Worm (Caenorhabditis elegans) whole organism, young adult: ENCODE measurements around the gene Y70C5A.2.
A peak's percentile ranks its signal among the peaks of the same experiment; 100 is the strongest.

ENCODE experiments used
- B0261.1 ChIP-seq: sonication (generic microtip); optimal IDR thresholded peaks from 2 replicates; lab custom pipeline; 2016; ENCODE audit warnings: mild to moderate bottlenecking, missing genetic modification characterization, moderate library complexity, missing compliant biosample characterization
- C17E4.6 ChIP-seq: fragments of 200-800 bp; sonication (Bioruptor generic); IDR thresholded peaks from 2 replicates; pipeline ENCODE4 v1.3.6; 2022; ENCODE audit warnings: missing genetic modification reagents, missing genetic modification characterization, missing compliant biosample characterization
- D2030.7 ChIP-seq: fragments of 200-800 bp; sonication (Bioruptor generic); IDR thresholded peaks from 2 replicates; pipeline ENCODE4 v1.3.6; 2022; ENCODE audit warnings: missing genetic modification reagents, missing genetic modification characterization, missing compliant biosample characterization
- F22D6.2 ChIP-seq: sonication (generic microtip); optimal IDR thresholded peaks from 2 replicates; lab custom pipeline; 2016; ENCODE audit warnings: mild to moderate bottlenecking, missing genetic modification characterization, missing compliant biosample characterization
- F33H1.4 ChIP-seq: fragments of 200-800 bp; sonication (Bioruptor generic); IDR thresholded peaks from 2 replicates; pipeline ENCODE4 v1.3.6; 2022; ENCODE audit warnings: missing genetic modification reagents, missing genetic modification characterization, missing compliant biosample characterization
- F37B4.10 ChIP-seq: fragments of 200-800 bp; sonication (Bioruptor generic); IDR thresholded peaks from 2 replicates; pipeline ENCODE4 v1.3.6; 2022; ENCODE audit warnings: missing genetic modification characterization, missing compliant biosample characterization
- F55B11.4 ChIP-seq: sonication (generic microtip); optimal IDR thresholded peaks from 2 replicates; lab custom pipeline; 2016; ENCODE audit warnings: missing compliant biosample characterization, missing genetic modification characterization, borderline replicate concordance; ENCODE audit not compliant: insufficient read depth
- F57C9.4 ChIP-seq: sonication (generic microtip); optimal IDR thresholded peaks from 2 replicates; lab custom pipeline; 2017; ENCODE audit warnings: mild to moderate bottlenecking, missing genetic modification characterization, missing compliant biosample characterization
- K12H6.12 ChIP-seq: fragments of 200-800 bp; sonication (Bioruptor generic); optimal IDR thresholded peaks from 2 replicates; lab custom pipeline; 2018; ENCODE audit warnings: mild to moderate bottlenecking, missing genetic modification characterization, missing compliant biosample characterization
- Y67H2A.10 ChIP-seq: fragments of 200-800 bp; sonication (Bioruptor generic); conservative IDR thresholded peaks from 2 replicates; pipeline ENCODE4 v1.3.6; 2022; ENCODE audit warnings: missing genetic modification reagents, missing genetic modification characterization, missing compliant biosample characterization
- Y79H2A.3 ChIP-seq: fragments of 200-800 bp; sonication (Bioruptor generic); conservative IDR thresholded peaks from 2 replicates; pipeline ENCODE4 v1.3.6; 2022; ENCODE audit warnings: missing genetic modification reagents, missing genetic modification characterization, missing compliant biosample characterization
- ama-1 ChIP-seq, 3 experiments: fragments of 150-350 bp in 1 of 3; sonication (generic microtip) in 2 of 3; optimal IDR thresholded peaks; 2 replicates each; lab custom pipeline; 2014 to 2018; ENCODE audit warnings: missing biosample characterization in 2 of 3, missing genetic modification characterization in 2 of 3, missing genetic modification reagents in 2 of 3
- athp-1 ChIP-seq: sonication (generic microtip); optimal IDR thresholded peaks from 2 replicates; lab custom pipeline; 2017; ENCODE audit warnings: mild to moderate bottlenecking, missing genetic modification characterization, missing compliant biosample characterization
- attf-5 ChIP-seq: fragments of 200-800 bp; sonication (Bioruptor generic); optimal IDR thresholded peaks from 2 replicates; lab custom pipeline; 2018; ENCODE audit warnings: mild to moderate bottlenecking, missing genetic modification characterization, missing compliant biosample characterization
- die-1 ChIP-seq: sonication (generic microtip); optimal IDR thresholded peaks from 2 replicates; lab custom pipeline; 2016; ENCODE audit warnings: missing genotype, mild to moderate bottlenecking, missing genetic modification characterization, missing compliant biosample characterization
- dpl-1 ChIP-seq: fragments of 150-350 bp; optimal IDR thresholded peaks from 2 replicates; lab custom pipeline; 2014; ENCODE audit warnings: missing biosample characterization, missing genetic modification reagents, missing genetic modification characterization
- ets-4 ChIP-seq: fragments of 200-800 bp; sonication (Bioruptor generic); optimal IDR thresholded peaks from 2 replicates; lab custom pipeline; 2018; ENCODE audit warnings: mild to moderate bottlenecking, missing genetic modification characterization, missing compliant biosample characterization
- hlh-12 ChIP-seq: sonication (generic microtip); optimal IDR thresholded peaks from 2 replicates; lab custom pipeline; 2016; ENCODE audit warnings: missing genetic modification characterization, missing compliant biosample characterization
- hmg-1.2 ChIP-seq: fragments of 200-800 bp; sonication (Bioruptor generic); IDR thresholded peaks from 2 replicates; pipeline ENCODE4 v1.3.6; 2022; ENCODE audit warnings: missing genetic modification reagents, missing genetic modification characterization, missing compliant biosample characterization
- hmg-20 ChIP-seq: fragments of 200-800 bp; sonication (Bioruptor generic); IDR thresholded peaks from 2 replicates; pipeline ENCODE4 v1.3.6; 2022; ENCODE audit warnings: missing genetic modification reagents, missing genetic modification characterization, missing compliant biosample characterization
- hsf-1 ChIP-seq: fragments of 200-800 bp; sonication (Bioruptor generic); IDR thresholded peaks from 2 replicates; pipeline ENCODE4 v1.3.6; 2022; ENCODE audit warnings: missing genetic modification reagents, missing genetic modification characterization, missing compliant biosample characterization
- lin-26 ChIP-seq: fragments of 200-800 bp; sonication (Bioruptor generic); IDR thresholded peaks from 2 replicates; pipeline ENCODE4 v1.3.6; 2022; ENCODE audit warnings: missing genetic modification reagents, missing genetic modification characterization, missing compliant biosample characterization
- lin-54 ChIP-seq: fragments of 200-800 bp; sonication (Bioruptor generic); optimal IDR thresholded peaks from 2 replicates; lab custom pipeline; 2018; ENCODE audit warnings: mild to moderate bottlenecking, missing genetic modification characterization, missing compliant biosample characterization
- lir-1 ChIP-seq: fragments of 200-800 bp; sonication (Bioruptor generic); conservative IDR thresholded peaks from 2 replicates; pipeline ENCODE4 v1.3.6; 2022; ENCODE audit warnings: missing genetic modification reagents, missing genetic modification characterization, missing compliant biosample characterization
- lsl-1 ChIP-seq: fragments of 200-800 bp; sonication (Bioruptor generic); optimal IDR thresholded peaks from 2 replicates; lab custom pipeline; 2018; ENCODE audit warnings: mild to moderate bottlenecking, missing genetic modification characterization, moderate library complexity, missing compliant biosample characterization
- madf-10 ChIP-seq: sonication (generic microtip); optimal IDR thresholded peaks from 2 replicates; lab custom pipeline; 2016; ENCODE audit warnings: mild to moderate bottlenecking, missing genetic modification characterization, missing compliant biosample characterization
- madf-3 ChIP-seq: fragments of 200-800 bp; sonication (Bioruptor generic); IDR thresholded peaks from 2 replicates; pipeline ENCODE4 v1.3.6; 2022; ENCODE audit warnings: missing genetic modification reagents, missing genetic modification characterization, missing compliant biosample characterization
- madf-6 ChIP-seq: fragments of 200-800 bp; sonication (Bioruptor generic); IDR thresholded peaks from 2 replicates; pipeline ENCODE4 v1.3.6; 2022; ENCODE audit warnings: missing genetic modification reagents, missing genetic modification characterization, missing compliant biosample characterization
- mcd-1 ChIP-seq: fragments of 200-800 bp; sonication (Bioruptor generic); IDR thresholded peaks from 2 replicates; pipeline ENCODE4 v1.3.6; 2022; ENCODE audit warnings: missing genetic modification reagents, missing genetic modification characterization, missing compliant biosample characterization
- nfya-2 ChIP-seq: fragments of 200-800 bp; sonication (Bioruptor generic); IDR thresholded peaks from 2 replicates; pipeline ENCODE4 v1.3.6; 2022; ENCODE audit warnings: missing genetic modification reagents, missing genetic modification characterization, missing compliant biosample characterization
- nhr-179 ChIP-seq: sonication (generic microtip); optimal IDR thresholded peaks from 2 replicates; lab custom pipeline; 2016; ENCODE audit warnings: mild to moderate bottlenecking, missing genetic modification characterization, missing compliant biosample characterization
- nhr-27 ChIP-seq: fragments of 200-800 bp; sonication (Bioruptor generic); optimal IDR thresholded peaks from 2 replicates; lab custom pipeline; 2018; ENCODE audit warnings: mild to moderate bottlenecking, missing genetic modification characterization, moderate library complexity, missing compliant biosample characterization
- nhr-80 ChIP-seq: sonication (generic microtip); optimal IDR thresholded peaks from 2 replicates; lab custom pipeline; 2016; ENCODE audit warnings: missing genetic modification characterization, missing compliant biosample characterization
- nhr-90 ChIP-seq: sonication (generic microtip); optimal IDR thresholded peaks from 2 replicates; lab custom pipeline; 2016; ENCODE audit warnings: missing genotype, mild to moderate bottlenecking, missing genetic modification characterization, missing compliant biosample characterization
- pbrm-1 ChIP-seq: fragments of 200-800 bp; sonication (Bioruptor generic); IDR thresholded peaks from 2 replicates; pipeline ENCODE4 v1.3.6; 2022; ENCODE audit warnings: missing genetic modification reagents, missing genetic modification characterization, missing compliant biosample characterization
- sdz-38 ChIP-seq: sonication (generic microtip); optimal IDR thresholded peaks from 2 replicates; lab custom pipeline; 2016; ENCODE audit warnings: missing genotype, missing genetic modification characterization, missing compliant biosample characterization
- sea-2 ChIP-seq: fragments of 200-800 bp; sonication (Bioruptor generic); IDR thresholded peaks from 2 replicates; pipeline ENCODE4 v1.3.6; 2022; ENCODE audit warnings: missing genetic modification characterization, missing compliant biosample characterization
- snpc-1.1 ChIP-seq: sonication (generic microtip); optimal IDR thresholded peaks from 2 replicates; lab custom pipeline; 2017; ENCODE audit warnings: missing genetic modification characterization, mild to moderate bottlenecking, missing compliant biosample characterization, antibody characterized with exemption, moderate library complexity, missing genotype, missing genetic modification reagents; ENCODE audit not compliant: insufficient read depth
- snpc-1.3 ChIP-seq: sonication (generic microtip); optimal IDR thresholded peaks from 2 replicates; lab custom pipeline; 2017; ENCODE audit warnings: missing genetic modification characterization, mild to moderate bottlenecking, missing compliant biosample characterization, antibody characterized with exemption, moderate library complexity, missing genotype, missing genetic modification reagents; ENCODE audit not compliant: insufficient read depth
- snpc-4 ChIP-seq, 5 experiments: fragments of 150-350 bp in 1 of 5; sonication (generic microtip) in 4 of 5; optimal IDR thresholded peaks; 2 replicates each; lab custom pipeline; 2014 to 2018; ENCODE audit warnings: missing genetic modification characterization in 5 of 5, missing biosample characterization in 3 of 5, antibody characterized with exemption in 2 of 5, mild to moderate bottlenecking in 2 of 5, missing compliant biosample characterization in 2 of 5, missing genotype in 2 of 5, moderate library complexity in 2 of 5, missing genetic modification reagents in 1 of 5
- somi-1 ChIP-seq: fragments of 200-800 bp; sonication (Bioruptor generic); optimal IDR thresholded peaks from 2 replicates; lab custom pipeline; 2018; ENCODE audit warnings: mild to moderate bottlenecking, missing genetic modification characterization, missing compliant biosample characterization
- sptf-2 ChIP-seq: fragments of 200-800 bp; sonication (Bioruptor generic); optimal IDR thresholded peaks from 2 replicates; lab custom pipeline; 2018; ENCODE audit warnings: mild to moderate bottlenecking, missing genetic modification characterization, missing compliant biosample characterization
- tbp1 ChIP-seq: fragments of 200-800 bp; sonication (Bioruptor generic); optimal IDR thresholded peaks from 2 replicates; lab custom pipeline; 2018; ENCODE audit warnings: mild to moderate bottlenecking, missing genetic modification characterization, missing compliant biosample characterization
- tbx-9 ChIP-seq: sonication (generic microtip); optimal IDR thresholded peaks from 2 replicates; lab custom pipeline; 2016; ENCODE audit warnings: borderline replicate concordance, missing genetic modification characterization, inconsistent platforms, missing compliant biosample characterization
- ztf-25 ChIP-seq: fragments of 200-800 bp; sonication (Bioruptor generic); IDR thresholded peaks from 2 replicates; pipeline ENCODE4 v1.3.6; 2022; ENCODE audit warnings: missing genetic modification reagents, missing genetic modification characterization, missing compliant biosample characterization
- ztf-26 ChIP-seq: sonication (generic microtip); optimal IDR thresholded peaks from 2 replicates; lab custom pipeline; 2017; ENCODE audit warnings: missing genetic modification characterization, missing compliant biosample characterization
- ztf-28 ChIP-seq: fragments of 200-800 bp; sonication (Bioruptor generic); IDR thresholded peaks from 2 replicates; pipeline ENCODE4 v1.3.6; 2022; ENCODE audit warnings: missing genetic modification reagents, missing genetic modification characterization, missing compliant biosample characterization

Y70C5A.2 gene

DNA sequence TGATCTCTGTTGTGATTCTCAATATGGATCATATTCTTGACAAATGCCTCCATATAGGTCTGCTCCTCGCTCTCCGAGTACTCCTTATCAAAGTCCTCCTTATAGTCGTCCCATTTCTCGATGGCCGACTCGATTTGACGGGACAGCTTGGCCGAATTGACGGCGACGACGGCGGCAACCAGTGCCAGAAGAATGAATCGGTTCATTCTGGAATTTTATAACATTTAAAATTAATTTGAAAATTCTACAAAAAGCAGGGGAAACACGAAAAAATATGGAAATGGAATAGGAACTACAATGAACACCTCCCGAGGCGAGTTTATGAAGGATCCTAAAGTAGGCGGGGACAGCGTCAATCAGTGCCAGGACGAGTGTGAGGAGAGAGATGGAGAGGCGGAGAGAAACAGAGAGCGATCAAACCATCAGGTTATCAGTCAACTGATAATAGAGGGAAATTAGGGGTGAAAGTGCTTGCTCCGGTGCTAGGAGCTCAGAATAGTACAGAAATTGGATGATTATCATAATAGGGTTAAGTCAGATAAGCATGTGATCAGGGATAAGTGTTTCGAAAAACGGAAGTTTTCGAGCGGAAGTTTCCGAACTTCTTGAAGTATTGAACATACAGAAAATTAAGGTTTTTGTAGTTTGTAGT is 27.7 kb downstream of the Y70C5A.2 start, which contains the start of gene cpl-1:
cpl-1 (minus strand) TSS at position 207 of the 652 bp plus-strand sequence.
- TF ChIP-seq D2030.7 (GFP tag; lab: Robert Waterston, UW) (no peak), ztf-28 (GFP tag; lab: Robert Waterston, UW) (no peak), lin-54 (GFP tag; lab: Kevin White, UChicago) (peak; percentile 39), attf-5 (GFP tag; lab: Kevin White, UChicago) (peak; percentile 3), hmg-1.2 (GFP tag; lab: Robert Waterston, UW) (no peak), sptf-2 (no peak), snpc-1.1 (tag; lab: Kevin White, UChicago) (no peak), lir-1 (GFP tag; lab: Robert Waterston, UW) (no peak), B0261.1 (tag; lab: Kevin White, UChicago) (no peak), mcd-1 (GFP tag; lab: Robert Waterston, UW) (no peak), ztf-25 (GFP tag; lab: Robert Waterston, UW) (no peak), nhr-179 (no peak), madf-3 (GFP tag; lab: Robert Waterston, UW) (no peak), nfya-2 (GFP tag; lab: Robert Waterston, UW) (no peak), ets-4 (GFP tag; lab: Kevin White, UChicago) (no peak), sea-2 (no peak), tbx-9 (no peak), hlh-12 (no peak), C17E4.6 (GFP tag; lab: Robert Waterston, UW) (no peak), nhr-27 (no peak), hsf-1 (GFP tag; lab: Robert Waterston, UW) (no peak), F55B11.4 (no peak), F22D6.2 (tag; lab: Kevin White, UChicago) (no peak), athp-1 (tag; lab: Kevin White, UChicago) (no peak), F57C9.4 (tag; lab: Kevin White, UChicago) (no peak), pbrm-1 (GFP tag; lab: Robert Waterston, UW) (0 out of 2 replicates have a peak, but pooled peaks have one; percentile 30), nhr-80 (tag; lab: Kevin White, UChicago) (peak; percentile 74), madf-10 (tag; lab: Kevin White, UChicago) (peak; percentile 29), snpc-4 (GFP tag; optimal IDR thresholded peaks at IDR 0.05; lab: Kevin White, UChicago) (no peak), snpc-4 (tag; optimal IDR thresholded peaks at IDR 0.05; lab: Kevin White, UChicago) (peak in 2 of 4 experiments; percentile 11 to 35), K12H6.12 (peak; percentile 22), hmg-20 (GFP tag; lab: Robert Waterston, UW) (no peak), Y79H2A.3 (GFP tag; lab: Robert Waterston, UW) (no peak), Y67H2A.10 (no peak), tbp1 (GFP tag; lab: Kevin White, UChicago) (peak; percentile 28), die-1 (tag; lab: Kevin White, UChicago) (no peak), dpl-1 (GFP tag; lab: Kevin White, UChicago) (no peak), snpc-1.3 (tag; lab: Kevin White, UChicago) (no peak), sdz-38 (tag; lab: Kevin White, UChicago) (peak; percentile 47), F37B4.10 (no peak), somi-1 (GFP tag; lab: Kevin White, UChicago) (peak; percentile 33), ama-1 (optimal IDR thresholded peaks at IDR 0.05; lab: Kevin White, UChicago) (peak; percentile 63), ama-1 (GFP tag; optimal IDR thresholded peaks at IDR 0.05; lab: Kevin White, UChicago) (no peak), nhr-90 (tag; lab: Kevin White, UChicago) (no peak), madf-6 (GFP tag; lab: Robert Waterston, UW) (no peak), F33H1.4 (no peak), ztf-26 (tag; lab: Kevin White, UChicago) (no peak), lsl-1 (GFP tag; lab: Kevin White, UChicago) (no peak), lin-26 (GFP tag; lab: Robert Waterston, UW) (no peak)
